Worm (Caenorhabditis elegans) whole organism, late embryonic: Measurements from ENCODE around the gene Y37D8A.2.

Source experiments
- ceh-34 ChIP-seq: sonication (generic microtip); optimal IDR thresholded peaks from 2 replicates; lab custom pipeline; 2016; ENCODE audit warnings: mild to moderate bottlenecking, missing genetic modification characterization, missing compliant biosample characterization
- lim-6 ChIP-seq: sonication (generic microtip); optimal IDR thresholded peaks from 2 replicates; lab custom pipeline; 2016; ENCODE audit warnings: missing genetic modification characterization, missing compliant biosample characterization

- TF ChIP-seq lim-6 = no peak
- TF ChIP-seq ceh-34 = no peak
Observed at ce11 chrIII:12831696-12832095, 11.7 kb downstream of the Y37D8A.2 start.
